Fruit fly (Drosophila melanogaster): Measurements from ENCODE around the gene CG15803.

- no peak for TF ChIP-seq CG4318 (GFP tag; optimal IDR thresholded peaks at IDR 0.05)
- no peak for TF ChIP-seq CG16779 (tag; optimal IDR thresholded peaks at IDR 0.05)
- no peak for TF ChIP-seq CG31627 (GFP tag; optimal IDR thresholded peaks at IDR 0.05)
- no peak for TF ChIP-seq Hr39 (GFP tag; optimal IDR thresholded peaks at IDR 0.05)
- TF ChIP-seq lz (GFP tag; optimal IDR thresholded peaks at IDR 0.05) = no peak
- TF ChIP-seq CG10631 (GFP tag; optimal IDR thresholded peaks at IDR 0.05) = no peak
- TF ChIP-seq Smox (GFP tag; optimal IDR thresholded peaks at IDR 0.05) = no peak
- TF ChIP-seq net (GFP tag; optimal IDR thresholded peaks at IDR 0.05) = no peak
- TF ChIP-seq svp (GFP tag) = no peak
- no peak for TF ChIP-seq CG6792 (GFP tag; optimal IDR thresholded peaks at IDR 0.05)
- TF ChIP-seq Sox102F (GFP tag; optimal IDR thresholded peaks at IDR 0.05) = no peak
- TF ChIP-seq CG3032 (tag; optimal IDR thresholded peaks at IDR 0.05) = no peak
Observed at dm6 chr3R:18301569-18301968, 59.0 kb downstream of the CG15803 start, which contains the start of gene Polr1E.
